Worm (Caenorhabditis elegans) whole organism, mixed stage, embryonic: ENCODE results near the gene nhr-173.

Source experiments
- M03D4.4 ChIP-seq: sonication (generic microtip); optimal IDR thresholded peaks from 2 replicates; lab custom pipeline; 2017; ENCODE audit warnings: mild to moderate bottlenecking, missing genetic modification characterization, missing compliant biosample characterization
- blmp-1 ChIP-seq: fragments of 150-350 bp; optimal IDR thresholded peaks from 2 replicates; lab custom pipeline; 2014; ENCODE audit warnings: missing biosample characterization, missing genetic modification characterization
- elt-1 ChIP-seq: sonication (generic microtip); optimal IDR thresholded peaks from 2 replicates; lab custom pipeline; 2017; ENCODE audit warnings: missing genetic modification characterization, mild to moderate bottlenecking, missing compliant biosample characterization, antibody characterized with exemption, moderate library complexity, borderline replicate concordance; ENCODE audit not compliant: insufficient read depth
- elt-3 ChIP-seq: fragments of 150-350 bp; optimal IDR thresholded peaks from 2 replicates; lab custom pipeline; 2014; ENCODE audit warnings: missing biosample characterization, missing genetic modification characterization
- ham-2 ChIP-seq: fragments of 200-800 bp; sonication (Bioruptor generic); optimal IDR thresholded peaks from 2 replicates; lab custom pipeline; 2018; ENCODE audit warnings: mild to moderate bottlenecking, missing genetic modification characterization, missing compliant biosample characterization
- mab-5 ChIP-seq: fragments of 150-350 bp; optimal IDR thresholded peaks from 2 replicates; lab custom pipeline; 2014; ENCODE audit warnings: missing biosample characterization, missing genetic modification characterization
- mls-2 ChIP-seq: sonication (generic microtip); optimal IDR thresholded peaks from 2 replicates; lab custom pipeline; 2016; ENCODE audit warnings: mild to moderate bottlenecking, missing genetic modification characterization, moderate library complexity, missing compliant biosample characterization
- nhr-76 ChIP-seq: sonication (generic microtip); optimal IDR thresholded peaks from 2 replicates; lab custom pipeline; 2017; ENCODE audit warnings: missing biosample characterization, missing genetic modification characterization
- pha-4 ChIP-seq: fragments of 150-350 bp; optimal IDR thresholded peaks from 2 replicates; lab custom pipeline; 2018; ENCODE audit warnings: missing biosample characterization, missing genetic modification reagents, missing genetic modification characterization
- snpc-4 ChIP-seq: fragments of 150-350 bp; optimal IDR thresholded peaks from 2 replicates; lab custom pipeline; 2014; ENCODE audit warnings: missing biosample characterization, missing genetic modification characterization

ce11 chrX:6640570-6641199, 14.6 kb upstream of the nhr-173 start, which contains the start of gene nhr-120:
- TF ChIP-seq M03D4.4 (tag; lab: Kevin White, UChicago): no peak
- TF ChIP-seq ham-2 (GFP tag; lab: Kevin White, UChicago): no peak
- no peak for TF ChIP-seq elt-3 (tag; lab: Kevin White, UChicago)
- no peak for TF ChIP-seq snpc-4 (tag; lab: Kevin White, UChicago)
- no peak for TF ChIP-seq pha-4 (tag; lab: Kevin White, UChicago)
- TF ChIP-seq nhr-76 (tag; lab: Kevin White, UChicago): no peak
- no peak for TF ChIP-seq elt-1 (tag; lab: Kevin White, UChicago)
- no peak for TF ChIP-seq mab-5 (tag; lab: Kevin White, UChicago)
- no peak for TF ChIP-seq mls-2
- no peak for TF ChIP-seq blmp-1 (tag; lab: Kevin White, UChicago)
